Worm (Caenorhabditis elegans) whole organism, L3 larva: ENCODE measurements around the gene C14E2.3.
A peak's percentile ranks its signal among the peaks of the same experiment; 100 is the strongest.

Experiments
- R02D3.7 ChIP-seq: fragments of 150-350 bp; optimal IDR thresholded peaks from 2 replicates; lab custom pipeline; 2014; ENCODE audit warnings: missing biosample characterization, missing genetic modification characterization
- ZK546.5 ChIP-seq: sonication (generic microtip); optimal IDR thresholded peaks from 2 replicates; lab custom pipeline; 2017; ENCODE audit warnings: missing biosample characterization, missing genetic modification characterization
- aly-2 ChIP-seq: fragments of 150-350 bp; optimal IDR thresholded peaks from 2 replicates; lab custom pipeline; 2014; ENCODE audit warnings: missing biosample characterization, missing genetic modification characterization
- ama-1 ChIP-seq: fragments of 150-350 bp; optimal IDR thresholded peaks from 2 replicates; lab custom pipeline; 2018
- ceh-16 ChIP-seq: sonication (generic microtip); optimal IDR thresholded peaks from 2 replicates; lab custom pipeline; 2017; ENCODE audit warnings: missing biosample characterization, missing genetic modification characterization
- ceh-28 ChIP-seq: fragments of 150-350 bp; optimal IDR thresholded peaks from 2 replicates; lab custom pipeline; 2014; ENCODE audit warnings: missing biosample characterization, missing genetic modification reagents, missing genetic modification characterization
- ceh-82 ChIP-seq: fragments of 150-350 bp; optimal IDR thresholded peaks from 2 replicates; lab custom pipeline; 2014; ENCODE audit warnings: missing biosample characterization, missing genetic modification characterization
- egl-27 ChIP-seq: sonication (generic microtip); optimal IDR thresholded peaks from 4 replicates; lab custom pipeline; 2017; ENCODE audit warnings: missing biosample characterization, missing genetic modification reagents, missing genetic modification characterization
- elt-2 ChIP-seq: sonication (generic microtip); optimal IDR thresholded peaks from 2 replicates; lab custom pipeline; 2016; ENCODE audit warnings: missing genetic modification reagents, mild to moderate bottlenecking, missing genetic modification characterization, missing compliant biosample characterization
- elt-3 ChIP-seq, 3 experiments: fragments of 150-350 bp in 1 of 3; sonication (generic microtip) in 2 of 3; optimal IDR thresholded peaks; 2 replicates in 2 of 3; 4 replicates in 1 of 3; lab custom pipeline; 2014 to 2017; ENCODE audit warnings: missing biosample characterization in 3 of 3, missing genetic modification characterization in 3 of 3
- eor-1 ChIP-seq, 2 experiments: fragments of 150-350 bp; optimal IDR thresholded peaks; 2 replicates each; lab custom pipeline; 2014 to 2018; ENCODE audit warnings: missing biosample characterization in 2 of 2, missing genetic modification characterization in 2 of 2
- fkh-10 ChIP-seq: sonication (generic microtip); optimal IDR thresholded peaks from 2 replicates; lab custom pipeline; 2017; ENCODE audit warnings: missing biosample characterization, missing genetic modification reagents, missing genetic modification characterization
- fos-1 ChIP-seq: fragments of 150-350 bp; optimal IDR thresholded peaks from 2 replicates; lab custom pipeline; 2014; ENCODE audit warnings: missing biosample characterization, missing genetic modification characterization
- hmg-11 ChIP-seq: sonication (generic microtip); optimal IDR thresholded peaks from 2 replicates; lab custom pipeline; 2016; ENCODE audit warnings: missing genetic modification characterization, missing compliant biosample characterization
- lin-15B ChIP-seq: fragments of 150-350 bp; optimal IDR thresholded peaks from 2 replicates; lab custom pipeline; 2014; ENCODE audit warnings: missing biosample characterization, missing genetic modification characterization
- lin-39 ChIP-seq: fragments of 150-350 bp; optimal IDR thresholded peaks from 2 replicates; lab custom pipeline; 2018; ENCODE audit warnings: missing biosample characterization, missing genetic modification reagents, missing genetic modification characterization
- lsy-12 ChIP-seq: sonication (generic microtip); optimal IDR thresholded peaks from 2 replicates; lab custom pipeline; 2016; ENCODE audit warnings: mild to moderate bottlenecking, missing genetic modification characterization, missing compliant biosample characterization
- mdl-1 ChIP-seq: fragments of 150-350 bp; optimal IDR thresholded peaks from 2 replicates; lab custom pipeline; 2014; ENCODE audit warnings: missing biosample characterization, missing genetic modification characterization
- mml-1 ChIP-seq: fragments of 150-350 bp; sonication (generic microtip); optimal IDR thresholded peaks from 3 replicates; lab custom pipeline; 2014; ENCODE audit warnings: missing biosample characterization, missing genetic modification characterization
- nfya-1 ChIP-seq: sonication (generic microtip); optimal IDR thresholded peaks from 2 replicates; lab custom pipeline; 2017; ENCODE audit warnings: missing genetic modification characterization, mild to moderate bottlenecking, missing compliant biosample characterization, antibody characterized with exemption, moderate library complexity; ENCODE audit not compliant: insufficient read depth
- nhr-11 ChIP-seq: fragments of 150-350 bp; optimal IDR thresholded peaks from 2 replicates; lab custom pipeline; 2014; ENCODE audit warnings: missing biosample characterization, missing genetic modification characterization
- nhr-12 ChIP-seq: fragments of 150-350 bp; optimal IDR thresholded peaks from 2 replicates; lab custom pipeline; 2014; ENCODE audit warnings: missing biosample characterization, missing genetic modification characterization
- nhr-23 ChIP-seq: fragments of 150-350 bp; optimal IDR thresholded peaks from 2 replicates; lab custom pipeline; 2014; ENCODE audit warnings: missing biosample characterization, missing genetic modification reagents, missing genetic modification characterization
- nhr-237 ChIP-seq: fragments of 150-350 bp; optimal IDR thresholded peaks from 2 replicates; lab custom pipeline; 2014; ENCODE audit warnings: missing biosample characterization, missing genetic modification characterization
- nhr-25 ChIP-seq: sonication (generic microtip); optimal IDR thresholded peaks from 2 replicates; lab custom pipeline; 2017; ENCODE audit warnings: missing biosample characterization, missing genetic modification characterization
- nhr-43 ChIP-seq: sonication (generic microtip); optimal IDR thresholded peaks from 2 replicates; lab custom pipeline; 2016; ENCODE audit warnings: mild to moderate bottlenecking, missing genetic modification characterization, missing compliant biosample characterization; ENCODE audit not compliant: poor library complexity, severe bottlenecking
- nhr-77 ChIP-seq: fragments of 150-350 bp; optimal IDR thresholded peaks from 2 replicates; lab custom pipeline; 2014; ENCODE audit warnings: missing biosample characterization, missing genetic modification characterization
- pha-4 ChIP-seq: fragments of 150-350 bp; optimal IDR thresholded peaks from 2 replicates; lab custom pipeline; 2014; ENCODE audit warnings: missing biosample characterization, missing genetic modification reagents, missing genetic modification characterization
- skn-1 ChIP-seq: fragments of 150-350 bp; optimal IDR thresholded peaks from 2 replicates; lab custom pipeline; 2014; ENCODE audit warnings: missing biosample characterization, missing genetic modification characterization
- tbx-2 ChIP-seq: sonication (generic microtip); optimal IDR thresholded peaks from 2 replicates; lab custom pipeline; 2016; ENCODE audit warnings: mild to moderate bottlenecking, missing genetic modification characterization, missing compliant biosample characterization
- unc-39 ChIP-seq: sonication (generic microtip); optimal IDR thresholded peaks from 4 replicates; lab custom pipeline; 2017; ENCODE audit warnings: missing biosample characterization, missing genetic modification characterization
- unc-62 ChIP-seq: fragments of 150-350 bp; sonication (generic microtip); optimal IDR thresholded peaks from 4 replicates; lab custom pipeline; 2014; ENCODE audit warnings: missing biosample characterization, missing genetic modification reagents, missing genetic modification characterization
- ztf-4 ChIP-seq: fragments of 150-350 bp; optimal IDR thresholded peaks from 2 replicates; lab custom pipeline; 2014; ENCODE audit warnings: missing biosample characterization, missing genetic modification characterization

C14E2.3 gene

ce11 chrX:1848575-1848974 is 37.2 kb upstream of the C14E2.3 start, which contains the start of gene ceh-41:
Gene ceh-41, minus strand, starts transcription at chrX:1848675.
- TF ChIP-seq ceh-16 (tag; lab: Kevin White, UChicago) (no peak), eor-1 (tag; optimal IDR thresholded peaks at IDR 0.05; lab: Kevin White, UChicago) (no peak), ZK546.5 (tag; lab: Kevin White, UChicago) (no peak), egl-27 (no peak), fkh-10 (no peak), ceh-28 (tag; lab: Kevin White, UChicago) (no peak), R02D3.7 (tag; lab: Kevin White, UChicago) (no peak), ceh-82 (no peak), nhr-77 (tag; lab: Kevin White, UChicago) (no peak), mml-1 (tag; lab: Kevin White, UChicago) (no peak), skn-1 (tag; lab: Kevin White, UChicago) (no peak), elt-2 (tag; lab: Kevin White, UChicago) (no peak), pha-4 (tag; lab: Kevin White, UChicago) (no peak), nhr-12 (no peak), mdl-1 (tag; lab: Kevin White, UChicago) (no peak), fos-1 (tag; lab: Kevin White, UChicago) (no peak)
- TF ChIP-seq, all 47 proteins: peak for 0

- no peak for TF ChIP-seq R02D3.7 (tag; lab: Kevin White, UChicago)
Observed at ce11 chrX:1847685-1848084, 36.3 kb upstream of the C14E2.3 start.

- TF ChIP-seq nhr-237 (tag; lab: Kevin White, UChicago): no peak
- peak; percentile 49 for TF ChIP-seq pha-4 (tag; lab: Kevin White, UChicago)
- peak; percentile 30 for TF ChIP-seq nfya-1 (tag; lab: Kevin White, UChicago)
- no peak for TF ChIP-seq ceh-28 (tag; lab: Kevin White, UChicago)
- TF ChIP-seq skn-1 (tag; lab: Kevin White, UChicago): peak; percentile 23
- TF ChIP-seq hmg-11: peak; percentile 53
- TF ChIP-seq egl-27: no peak
- peak; percentile 9 for TF ChIP-seq nhr-23
- TF ChIP-seq fkh-10: no peak
- peak; percentile 18 for TF ChIP-seq lin-15B
- peak; percentile 29 for TF ChIP-seq lin-39 (tag; lab: Kevin White, UChicago)
- no peak for TF ChIP-seq elt-3 (tag; optimal IDR thresholded peaks at IDR 0.05; lab: Kevin White, UChicago)
- TF ChIP-seq ztf-4 (tag; lab: Kevin White, UChicago): no peak
Observed at ce11 chrX:1845493-1845892, 34.2 kb upstream of the C14E2.3 start, which contains the start of gene T26C11.4. Gene T26C11.4, minus strand, starts transcription at chrX:1845546.

ce11 chrX:1837703-1838102 is 26.4 kb upstream of the C14E2.3 start:
- TF ChIP-seq tbx-2: peak; percentile 19
- peak; percentile 67 for TF ChIP-seq hmg-11
- TF ChIP-seq nhr-43: no peak
- TF ChIP-seq lsy-12 (tag; lab: Kevin White, UChicago): peak; percentile 87
- TF ChIP-seq, all 47 proteins: peak for 3

- no peak for TF ChIP-seq elt-2 (tag; lab: Kevin White, UChicago)
- no peak for TF ChIP-seq skn-1 (tag; lab: Kevin White, UChicago)
- no peak for TF ChIP-seq ama-1 (lab: Kevin White, UChicago)
- no peak for TF ChIP-seq nhr-43
- TF ChIP-seq unc-62 (GFP tag; lab: Kevin White, UChicago): no peak
- no peak for TF ChIP-seq lsy-12 (tag; lab: Kevin White, UChicago)
- TF ChIP-seq pha-4 (tag; lab: Kevin White, UChicago): no peak
- no peak for TF ChIP-seq unc-39 (tag; lab: Kevin White, UChicago)
- no peak for TF ChIP-seq nhr-11 (tag; lab: Kevin White, UChicago)
- no peak for TF ChIP-seq nhr-25
- no peak for TF ChIP-seq aly-2 (tag; lab: Kevin White, UChicago)
- no peak for TF ChIP-seq tbx-2
- TF ChIP-seq nfya-1 (tag; lab: Kevin White, UChicago): no peak
- no peak for TF ChIP-seq R02D3.7 (tag; lab: Kevin White, UChicago)
- TF ChIP-seq hmg-11: no peak
- TF ChIP-seq elt-3 (tag; optimal IDR thresholded peaks at IDR 0.05; lab: Kevin White, UChicago): no peak
Observed at ce11 chrX:1830475-1830874, 19.1 kb upstream of the C14E2.3 start.
